Worm (Caenorhabditis elegans): ENCODE measurements around the gene F58G1.7.

ce11 chrII:12965589-12965988, 17.5 kb upstream of the F58G1.7 start:
- no peak for TF ChIP-seq sea-2 (GFP tag; optimal IDR thresholded peaks at IDR 0.05)
- peak; percentile 16 for TF ChIP-seq nfya-1 (tag; optimal IDR thresholded peaks at IDR 0.05; ENCODE audit: insufficient read depth)
- no peak for TF ChIP-seq daf-12 (tag; optimal IDR thresholded peaks at IDR 0.05)
- no peak for TF ChIP-seq nhr-237 (tag; optimal IDR thresholded peaks at IDR 0.05)
- peak; percentile 72 for TF ChIP-seq nhr-25 (tag; optimal IDR thresholded peaks at IDR 0.05)
- TF ChIP-seq ama-1 (optimal IDR thresholded peaks at IDR 0.05), result peak; percentile 52
- TF ChIP-seq snpc-4 (tag; optimal IDR thresholded peaks at IDR 0.05), result no peak
- TF ChIP-seq lin-15B (tag; optimal IDR thresholded peaks at IDR 0.05), result no peak
- no peak for TF ChIP-seq fos-1 (tag; optimal IDR thresholded peaks at IDR 0.05)
- TF ChIP-seq ztf-11 (tag; optimal IDR thresholded peaks at IDR 0.05), result no peak
- TF ChIP-seq nhr-76 (tag; optimal IDR thresholded peaks at IDR 0.05), result no peak
- TF ChIP-seq lsy-12 (tag; optimal IDR thresholded peaks at IDR 0.05), result no peak
- TF ChIP-seq lin-39 (tag; optimal IDR thresholded peaks at IDR 0.05), result no peak
- TF ChIP-seq fkh-2 (tag; optimal IDR thresholded peaks at IDR 0.05), result no peak

Data from whole organism, L3 larva.